Fruit fly (Drosophila melanogaster) whole organism, wandering third instar larva: ENCODE measurements around the gene CG14629.

Source experiments
- Abd-B ChIP-seq: fragments of >200 bp; optimal IDR thresholded peaks from 2 replicates; lab custom pipeline; 2017; ENCODE audit warnings: missing biosample characterization, missing genetic modification characterization
- CG32264 ChIP-seq: fragments of 200-800 bp; sonication (Bioruptor generic); optimal IDR thresholded peaks from 2 replicates; lab custom pipeline; 2016; ENCODE audit warnings: missing biosample characterization, missing genetic modification characterization
- CG9705 ChIP-seq: fragments of 200-800 bp; sonication (Bioruptor generic); optimal IDR thresholded peaks from 2 replicates; lab custom pipeline; 2018; ENCODE audit warnings: missing biosample characterization, mild to moderate bottlenecking, missing genetic modification characterization
- Dif ChIP-seq: fragments of 200-275, 200-300 bp; sonication (Bioruptor generic); optimal IDR thresholded peaks from 2 replicates; lab custom pipeline; 2018; ENCODE audit warnings: missing biosample characterization, missing genetic modification characterization; ENCODE audit not compliant: partially characterized antibody
- GATAd ChIP-seq: sonication (Bioruptor generic); optimal IDR thresholded peaks from 2 replicates; lab custom pipeline; 2016; ENCODE audit warnings: missing biosample characterization, missing genetic modification characterization
- HLH106 ChIP-seq: fragments of 200-800 bp; optimal IDR thresholded peaks from 3 replicates; lab custom pipeline; 2019; ENCODE audit warnings: missing biosample characterization, mild to moderate bottlenecking, missing genetic modification characterization, moderate library complexity
- Hnf4 ChIP-seq: fragments of 200-800 bp; sonication (Bioruptor generic); optimal IDR thresholded peaks from 2 replicates; lab custom pipeline; 2016; ENCODE audit warnings: missing biosample characterization, mild to moderate bottlenecking, missing genetic modification characterization
- Hr83 ChIP-seq: fragments of 200-300 bp; sonication (Bioruptor generic); optimal IDR thresholded peaks from 2 replicates; lab custom pipeline; 2016; ENCODE audit warnings: missing biosample characterization, mild to moderate bottlenecking, missing genetic modification characterization, moderate library complexity; ENCODE audit not compliant: poor library complexity, severe bottlenecking
- Jra ChIP-seq: sonication (Bioruptor generic); optimal IDR thresholded peaks from 2 replicates; lab custom pipeline; 2016; ENCODE audit warnings: missing biosample characterization, missing genetic modification characterization
- Mio ChIP-seq: sonication (Bioruptor generic); optimal IDR thresholded peaks from 2 replicates; lab custom pipeline; 2016; ENCODE audit warnings: missing biosample characterization, missing genetic modification characterization
- Myc ChIP-seq: fragments of >200 bp; optimal IDR thresholded peaks from 2 replicates; lab custom pipeline; 2017
- N ChIP-seq: fragments of >200 bp; optimal IDR thresholded peaks from 2 replicates; lab custom pipeline; 2018; ENCODE audit warnings: missing biosample characterization, missing external identifiers, missing genetic modification characterization
- OdsH ChIP-seq: fragments of 200-800 bp; sonication (Bioruptor generic); optimal IDR thresholded peaks from 2 replicates; lab custom pipeline; 2016; ENCODE audit warnings: missing biosample characterization, mild to moderate bottlenecking, missing genetic modification characterization
- Rel ChIP-seq, 2 experiments: fragments of 200-800 bp; sonication (Bioruptor generic) in 1 of 2; optimal IDR thresholded peaks; 2 replicates in 1 of 2; 3 replicates in 1 of 2; lab custom pipeline; 2016 to 2019; ENCODE audit warnings: mild to moderate bottlenecking in 2 of 2, missing biosample characterization in 2 of 2, missing genetic modification characterization in 2 of 2, moderate library complexity in 1 of 2
- Sp1 ChIP-seq: fragments of 200-800 bp; sonication (Bioruptor generic); optimal IDR thresholded peaks from 3 replicates; lab custom pipeline; 2019; ENCODE audit warnings: missing biosample characterization, mild to moderate bottlenecking, missing genetic modification characterization, moderate library complexity
- Vsx2 ChIP-seq: fragments of 200-300, 225-300 bp; sonication (Bioruptor generic); optimal IDR thresholded peaks from 2 replicates; lab custom pipeline; 2018; ENCODE audit warnings: missing biosample characterization, missing genetic modification characterization; ENCODE audit not compliant: partially characterized antibody
- br ChIP-seq: fragments of 200-800 bp; sonication (Bioruptor generic); optimal IDR thresholded peaks from 2 replicates; lab custom pipeline; 2016; ENCODE audit warnings: missing biosample characterization, missing genetic modification characterization
- brk ChIP-seq: fragments of 200-800 bp; sonication (Bioruptor generic); optimal IDR thresholded peaks from 2 replicates; lab custom pipeline; 2016; ENCODE audit warnings: missing biosample characterization, mild to moderate bottlenecking, missing genetic modification characterization
- dl ChIP-seq, 2 experiments: fragments of 175-275, 200-275 bp in 1 of 2; fragments of 200-275 bp in 1 of 2; sonication (Bioruptor generic); optimal IDR thresholded peaks; lab custom pipeline; 2018; ENCODE audit warnings: mild to moderate bottlenecking in 2 of 2, missing biosample characterization in 2 of 2, missing genetic modification characterization in 2 of 2, moderate library complexity in 2 of 2; ENCODE audit not compliant: partially characterized antibody in 2 of 2, insufficient read depth in 1 of 2
- dsf ChIP-seq: sonication (Bioruptor generic); optimal IDR thresholded peaks from 2 replicates; lab custom pipeline; 2016; ENCODE audit warnings: missing biosample characterization, missing genetic modification characterization, borderline replicate concordance
- ey ChIP-seq: fragments of 200-800 bp; sonication (Bioruptor generic); optimal IDR thresholded peaks from 2 replicates; lab custom pipeline; 2016; ENCODE audit warnings: missing biosample characterization, missing genetic modification characterization
- foxo ChIP-seq, 2 experiments: fragments of 200-800 bp; sonication (Bioruptor generic); optimal IDR thresholded peaks; 2 replicates in 1 of 2; 3 replicates in 1 of 2; lab custom pipeline; 2016 to 2017; ENCODE audit warnings: missing biosample characterization in 2 of 2, missing genetic modification characterization in 2 of 2
- fru ChIP-seq: fragments of 200-800 bp; sonication (Bioruptor generic); optimal IDR thresholded peaks from 3 replicates; lab custom pipeline; 2016; ENCODE audit warnings: missing biosample characterization, mild to moderate bottlenecking, missing genetic modification characterization
- h ChIP-seq: fragments of 200-800 bp; sonication (Bioruptor generic); optimal IDR thresholded peaks from 3 replicates; lab custom pipeline; 2016; ENCODE audit warnings: missing biosample characterization, mild to moderate bottlenecking, missing genetic modification characterization
- jim ChIP-seq: fragments of 175-275, 200-325 bp; sonication (Bioruptor generic); optimal IDR thresholded peaks from 2 replicates; lab custom pipeline; 2016; ENCODE audit warnings: missing biosample characterization, mild to moderate bottlenecking, missing genetic modification characterization
- lola ChIP-seq: fragments of >200 bp; optimal IDR thresholded peaks from 2 replicates; lab custom pipeline; 2017; ENCODE audit warnings: missing biosample characterization, missing genetic modification characterization
- pan ChIP-seq: fragments of >200 bp; optimal IDR thresholded peaks from 2 replicates; lab custom pipeline; 2017
- psq ChIP-seq: fragments of 200-800 bp; sonication (Bioruptor generic); optimal IDR thresholded peaks from 3 replicates; lab custom pipeline; 2017; ENCODE audit warnings: missing biosample characterization, mild to moderate bottlenecking, missing genetic modification characterization, moderate library complexity
- rgr ChIP-seq: fragments of 200-800 bp; sonication (Bioruptor generic); optimal IDR thresholded peaks from 3 replicates; lab custom pipeline; 2016; ENCODE audit warnings: missing biosample characterization, mild to moderate bottlenecking, missing genetic modification characterization
- sage ChIP-seq: fragments of 200-800 bp; sonication (Bioruptor generic); optimal IDR thresholded peaks from 2 replicates; lab custom pipeline; 2016; ENCODE audit warnings: missing biosample characterization, mild to moderate bottlenecking, missing genetic modification characterization
- sv ChIP-seq: fragments of 200-800 bp; sonication (Bioruptor generic); optimal IDR thresholded peaks from 3 replicates; lab custom pipeline; 2016; ENCODE audit warnings: missing biosample characterization, missing genetic modification characterization
- usp ChIP-seq: fragments of >200 bp; optimal IDR thresholded peaks from 2 replicates; lab custom pipeline; 2017; ENCODE audit warnings: missing biosample characterization, missing genetic modification characterization
- woc ChIP-seq: sonication (Bioruptor generic); optimal IDR thresholded peaks from 2 replicates; lab custom pipeline; 2016; ENCODE audit warnings: missing biosample characterization, mild to moderate bottlenecking, missing genetic modification characterization

Gene CG14629

dm6 chrX:1030478-1030877 lies 20.8 kb upstream of the CG14629 start, which contains the start of the genes Cdc45 and Rpp21:
TSS of gene Cdc45 (minus strand) at chrX:1030556.
TSS of gene Rpp21 (plus strand) at chrX:1030758.
- TF ChIP-seq Mio (GFP tag; lab: Kevin White, UChicago) (no peak), Dif (no peak), psq (GFP tag; lab: Kevin White, UChicago) (no peak), Rel (GFP tag; optimal IDR thresholded peaks at IDR 0.05; lab: Kevin White, UChicago) (no peak), Rel (tag; optimal IDR thresholded peaks at IDR 0.05; lab: Kevin White, UChicago) (peak; percentile 26), HLH106 (tag; lab: Kevin White, UChicago) (peak; percentile 13), h (GFP tag; lab: Kevin White, UChicago) (peak; percentile 10), Myc (lab: Kevin White, UChicago) (peak; percentile 35), jim (GFP tag; lab: Kevin White, UChicago) (no peak), Vsx2 (GFP tag; lab: Kevin White, UChicago) (no peak), pan (no peak), sage (no peak), foxo (GFP tag; optimal IDR thresholded peaks at IDR 0.05; lab: Kevin White, UChicago) (peak in 1 of 2 experiments; percentile 3), dsf (GFP tag; lab: Kevin White, UChicago) (no peak), Sp1 (GFP tag; lab: Kevin White, UChicago) (no peak), GATAd (GFP tag; lab: Kevin White, UChicago) (no peak)
- TF ChIP-seq, all 38 proteins: peak for 5

DNA sequence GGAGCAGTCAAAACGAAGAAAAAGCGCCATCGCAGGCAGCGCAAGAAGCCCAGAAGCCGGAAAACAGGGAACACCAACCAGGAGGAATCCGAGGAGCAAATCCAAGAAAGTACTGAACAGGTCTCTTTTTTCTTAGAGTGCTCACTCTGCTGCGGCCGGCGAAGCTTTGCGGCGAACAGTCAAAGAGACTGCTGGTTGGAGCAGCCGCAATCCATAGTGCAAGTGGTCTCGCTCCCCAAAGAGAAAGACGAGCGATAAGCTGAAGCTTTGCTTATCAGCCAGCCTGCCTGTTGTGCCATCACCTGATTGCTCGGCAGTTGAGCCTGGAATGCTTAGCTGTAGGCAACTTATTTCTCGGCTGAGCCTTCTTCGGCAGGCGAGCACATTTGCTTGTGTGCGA lies 20.1 kb upstream of the CG14629 start, which contains the start of gene CG14630:
TSS of gene CG14630 (plus strand) at position 301 of the 400 bp plus-strand sequence.
- TF ChIP-seq ey (GFP tag; lab: Kevin White, UChicago) (no peak), CG32264 (no peak), Hr83 (GFP tag; lab: Kevin White, UChicago) (no peak), Jra (GFP tag; lab: Kevin White, UChicago) (no peak), Hnf4 (GFP tag; lab: Kevin White, UChicago) (no peak), lola (GFP tag; lab: Kevin White, UChicago) (no peak), Dif (no peak), woc (GFP tag; lab: Kevin White, UChicago) (no peak), sv (GFP tag; lab: Kevin White, UChicago) (no peak), h (GFP tag; lab: Kevin White, UChicago) (no peak), pan (no peak)

DNA sequence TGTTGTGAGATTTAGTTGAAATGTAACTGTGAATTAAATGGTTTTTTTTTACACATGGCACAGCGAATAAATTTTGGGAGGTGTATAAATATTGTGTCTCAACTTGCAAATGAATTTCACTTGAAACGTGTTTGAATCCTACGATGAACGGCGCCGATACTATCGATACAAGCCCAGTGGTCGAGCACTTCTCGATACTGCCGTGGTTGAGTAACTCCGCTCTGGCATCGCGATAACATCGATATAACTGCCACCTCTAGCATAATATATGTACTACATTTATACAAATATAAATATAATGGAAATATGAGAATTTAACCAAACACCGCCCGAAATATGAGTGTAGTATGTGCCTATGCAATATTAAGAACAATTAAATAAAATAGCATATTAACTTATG lies 18.3 kb upstream of the CG14629 start:
- TF ChIP-seq usp (GFP tag; lab: Kevin White, UChicago): no peak
- TF ChIP-seq Jra (GFP tag; lab: Kevin White, UChicago): no peak
- TF ChIP-seq sage: no peak
- TF ChIP-seq dl (GFP tag; optimal IDR thresholded peaks at IDR 0.05; lab: Kevin White, UChicago; ENCODE audit: insufficient read depth in 1 of 2, partially characterized antibody in 2 of 2): no peak
- TF ChIP-seq Myc (lab: Kevin White, UChicago): peak; percentile 8
- TF ChIP-seq CG9705: no peak
- TF ChIP-seq HLH106 (tag; lab: Kevin White, UChicago): peak; percentile 10
- peak in 1 of 2 experiments; percentile 53 for TF ChIP-seq foxo (GFP tag; optimal IDR thresholded peaks at IDR 0.05; lab: Kevin White, UChicago)
- peak; percentile 33 for TF ChIP-seq h (GFP tag; lab: Kevin White, UChicago)
- TF ChIP-seq Mio (GFP tag; lab: Kevin White, UChicago): no peak
- TF ChIP-seq Hr83 (GFP tag; lab: Kevin White, UChicago): peak; percentile 91
- TF ChIP-seq OdsH (GFP tag; lab: Kevin White, UChicago): peak; percentile 7
- peak; percentile 47 for TF ChIP-seq rgr (GFP tag; lab: Kevin White, UChicago)
- TF ChIP-seq brk: no peak
- TF ChIP-seq Abd-B (GFP tag; lab: Kevin White, UChicago): no peak
- peak; percentile 21 for TF ChIP-seq GATAd (GFP tag; lab: Kevin White, UChicago)
- no peak for TF ChIP-seq Vsx2 (GFP tag; lab: Kevin White, UChicago)
- no peak for TF ChIP-seq jim (GFP tag; lab: Kevin White, UChicago)
- TF ChIP-seq N: no peak
- TF ChIP-seq br (GFP tag; lab: Kevin White, UChicago): peak; percentile 10
- no peak for TF ChIP-seq fru (GFP tag; lab: Kevin White, UChicago)
